Worm (Caenorhabditis elegans): ENCODE results near the gene efl-3.

ce11 chrII:8369059-8369458 is 43.4 kb upstream of the efl-3 start, which contains the start of gene amt-3:
- no peak for TF ChIP-seq pha-4 (tag; optimal IDR thresholded peaks at IDR 0.05)
- TF ChIP-seq ets-4 (tag; optimal IDR thresholded peaks at IDR 0.05): no peak
- no peak for TF ChIP-seq elt-4 (tag; optimal IDR thresholded peaks at IDR 0.05)
- TF ChIP-seq pag-3 (tag; optimal IDR thresholded peaks at IDR 0.05; ENCODE audit: borderline replicate concordance): no peak
